Fruit fly (Drosophila melanogaster) Kc167 (cell line): ENCODE results near the gene Ets21C.

Experiments used
- Myc ChIP-seq: fragments of >200 bp; optimal IDR thresholded peaks from 2 replicates; lab custom pipeline; 2017; ENCODE audit warnings: missing external identifiers
- h ChIP-seq: fragments of >200 bp; optimal IDR thresholded peaks from 3 replicates; lab custom pipeline; 2018; ENCODE audit warnings: missing external identifiers
- insv ChIP-seq: fragments of >200 bp; optimal IDR thresholded peaks from 3 replicates; lab custom pipeline; 2018; ENCODE audit warnings: missing external identifiers
- psq ChIP-seq: fragments of >200 bp; optimal IDR thresholded peaks from 2 replicates; lab custom pipeline; 2017; ENCODE audit warnings: missing external identifiers

DNA sequence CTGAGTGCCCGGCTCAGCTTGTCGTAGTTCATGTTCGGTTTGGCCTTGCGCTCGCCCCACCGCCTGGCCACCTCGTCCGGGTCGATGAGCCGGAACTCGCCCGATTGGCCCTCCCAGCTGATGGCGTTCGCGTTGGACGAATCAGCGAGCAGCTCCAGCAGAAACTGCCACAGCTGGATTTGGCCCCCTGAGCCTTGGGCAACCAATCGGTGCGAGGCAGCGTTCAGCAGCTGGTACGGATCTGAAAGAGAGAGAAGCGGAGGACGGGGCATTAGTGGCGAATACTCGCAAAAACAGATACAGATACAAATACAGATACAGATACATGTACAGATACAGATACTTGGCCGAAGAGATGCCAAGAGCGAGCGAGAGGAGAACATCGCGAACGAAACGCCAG, 4.7 kb downstream of the Ets21C start:
- TF ChIP-seq h (lab: Kevin White, UChicago) (no peak), psq (no peak), Myc (lab: Kevin White, UChicago) (no peak), insv (lab: Kevin White, UChicago) (no peak)
